Worm (Caenorhabditis elegans) whole organism, mixed stage, embryonic: ENCODE data around the gene T19D12.9.
A peak's percentile ranks its signal among the peaks of the same experiment; 100 is the strongest.

Experiments used
- M03D4.4 ChIP-seq: sonication (generic microtip); optimal IDR thresholded peaks from 2 replicates; lab custom pipeline; 2017; ENCODE audit warnings: mild to moderate bottlenecking, missing genetic modification characterization, missing compliant biosample characterization
- bed-3 ChIP-seq: fragments of 200-800 bp; sonication (Bioruptor generic); optimal IDR thresholded peaks from 3 replicates; lab custom pipeline; 2018; ENCODE audit warnings: mild to moderate bottlenecking, missing genetic modification characterization, moderate library complexity, missing compliant biosample characterization
- ceh-39 ChIP-seq: fragments of 150-350 bp; optimal IDR thresholded peaks from 2 replicates; lab custom pipeline; 2014; ENCODE audit warnings: missing biosample characterization, missing genetic modification characterization
- ceh-83 ChIP-seq: fragments of 200-800 bp; sonication (Bioruptor generic); optimal IDR thresholded peaks from 2 replicates; lab custom pipeline; 2018; ENCODE audit warnings: mild to moderate bottlenecking, missing genetic modification characterization, missing compliant biosample characterization
- ces-1 ChIP-seq: fragments of 150-350 bp; optimal IDR thresholded peaks from 2 replicates; lab custom pipeline; 2014; ENCODE audit warnings: missing biosample characterization, missing genetic modification reagents, missing genetic modification characterization
- cnd-1 ChIP-seq: fragments of 200-800 bp; sonication (Bioruptor generic); optimal IDR thresholded peaks from 2 replicates; lab custom pipeline; 2018; ENCODE audit warnings: mild to moderate bottlenecking, missing genetic modification characterization, missing compliant biosample characterization
- drap-1 ChIP-seq: fragments of 200-800 bp; sonication (Bioruptor generic); optimal IDR thresholded peaks from 3 replicates; lab custom pipeline; 2018; ENCODE audit warnings: mild to moderate bottlenecking, missing genetic modification characterization, missing compliant biosample characterization
- elt-1 ChIP-seq: sonication (generic microtip); optimal IDR thresholded peaks from 2 replicates; lab custom pipeline; 2017; ENCODE audit warnings: missing genetic modification characterization, mild to moderate bottlenecking, missing compliant biosample characterization, antibody characterized with exemption, moderate library complexity, borderline replicate concordance; ENCODE audit not compliant: insufficient read depth
- elt-3 ChIP-seq: fragments of 150-350 bp; optimal IDR thresholded peaks from 2 replicates; lab custom pipeline; 2014; ENCODE audit warnings: missing biosample characterization, missing genetic modification characterization
- flh-1 ChIP-seq: fragments of 200-800 bp; sonication (Bioruptor generic); optimal IDR thresholded peaks from 2 replicates; lab custom pipeline; 2018; ENCODE audit warnings: mild to moderate bottlenecking, missing genetic modification characterization, moderate library complexity, missing compliant biosample characterization
- ham-2 ChIP-seq: fragments of 200-800 bp; sonication (Bioruptor generic); optimal IDR thresholded peaks from 2 replicates; lab custom pipeline; 2018; ENCODE audit warnings: mild to moderate bottlenecking, missing genetic modification characterization, missing compliant biosample characterization
- lin-13 ChIP-seq: fragments of 150-350 bp; optimal IDR thresholded peaks from 2 replicates; lab custom pipeline; 2014; ENCODE audit warnings: missing biosample characterization, missing genetic modification characterization
- lin-32 ChIP-seq: fragments of 200-800 bp; sonication (Bioruptor generic); optimal IDR thresholded peaks from 2 replicates; lab custom pipeline; 2018; ENCODE audit warnings: mild to moderate bottlenecking, missing genetic modification characterization, missing compliant biosample characterization
- lsy-2 ChIP-seq: fragments of 150-350 bp; optimal IDR thresholded peaks from 2 replicates; lab custom pipeline; 2014; ENCODE audit warnings: missing biosample characterization, missing genetic modification characterization
- mab-5 ChIP-seq: fragments of 150-350 bp; optimal IDR thresholded peaks from 2 replicates; lab custom pipeline; 2014; ENCODE audit warnings: missing biosample characterization, missing genetic modification characterization
- mep-1 ChIP-seq: fragments of 150-350 bp; optimal IDR thresholded peaks from 2 replicates; lab custom pipeline; 2017; ENCODE audit warnings: missing biosample characterization, missing genetic modification reagents, missing genetic modification characterization, inconsistent platforms
- mls-2 ChIP-seq: sonication (generic microtip); optimal IDR thresholded peaks from 2 replicates; lab custom pipeline; 2016; ENCODE audit warnings: mild to moderate bottlenecking, missing genetic modification characterization, moderate library complexity, missing compliant biosample characterization
- nhr-237 ChIP-seq: fragments of 150-350 bp; optimal IDR thresholded peaks from 2 replicates; lab custom pipeline; 2014; ENCODE audit warnings: missing biosample characterization, missing genetic modification characterization
- nhr-28 ChIP-seq: fragments of 150-350 bp; optimal IDR thresholded peaks from 2 replicates; lab custom pipeline; 2014; ENCODE audit warnings: missing biosample characterization, missing genetic modification characterization
- nhr-76 ChIP-seq: sonication (generic microtip); optimal IDR thresholded peaks from 2 replicates; lab custom pipeline; 2017; ENCODE audit warnings: missing biosample characterization, missing genetic modification characterization
- pha-4 ChIP-seq: fragments of 150-350 bp; optimal IDR thresholded peaks from 2 replicates; lab custom pipeline; 2018; ENCODE audit warnings: missing biosample characterization, missing genetic modification reagents, missing genetic modification characterization
- sem-2 ChIP-seq: fragments of 200-800 bp; sonication (Bioruptor generic); optimal IDR thresholded peaks from 2 replicates; lab custom pipeline; 2018; ENCODE audit warnings: mild to moderate bottlenecking, missing genetic modification characterization, missing compliant biosample characterization
- snpc-4 ChIP-seq: fragments of 150-350 bp; optimal IDR thresholded peaks from 2 replicates; lab custom pipeline; 2014; ENCODE audit warnings: missing biosample characterization, missing genetic modification characterization
- sptf-1 ChIP-seq: sonication (generic microtip); optimal IDR thresholded peaks from 2 replicates; lab custom pipeline; 2017; ENCODE audit warnings: mild to moderate bottlenecking, missing genetic modification characterization, moderate library complexity, missing compliant biosample characterization
- tbx-8 ChIP-seq: fragments of 200-800 bp; sonication (Bioruptor generic); optimal IDR thresholded peaks from 2 replicates; lab custom pipeline; 2018; ENCODE audit warnings: mild to moderate bottlenecking, missing genetic modification characterization, moderate library complexity, missing compliant biosample characterization
- unc-120 ChIP-seq: sonication (generic microtip); optimal IDR thresholded peaks from 2 replicates; lab custom pipeline; 2017; ENCODE audit warnings: missing genetic modification characterization, missing compliant biosample characterization; ENCODE audit not compliant: poor library complexity, severe bottlenecking
- unc-39 ChIP-seq: fragments of 150-350 bp; optimal IDR thresholded peaks from 2 replicates; lab custom pipeline; 2014; ENCODE audit warnings: missing biosample characterization, missing genetic modification characterization
- unc-62 ChIP-seq: fragments of 150-350 bp; optimal IDR thresholded peaks from 2 replicates; lab custom pipeline; 2014; ENCODE audit warnings: missing biosample characterization, missing genetic modification reagents, missing genetic modification characterization
- zip-8 ChIP-seq: fragments of 150-350 bp; optimal IDR thresholded peaks from 2 replicates; lab custom pipeline; 2014; ENCODE audit warnings: missing biosample characterization, missing genetic modification characterization
- ztf-11 ChIP-seq: fragments of 150-350 bp; optimal IDR thresholded peaks from 2 replicates; lab custom pipeline; 2014; ENCODE audit warnings: missing biosample characterization, missing genetic modification characterization

Gene T19D12.9

DNA sequence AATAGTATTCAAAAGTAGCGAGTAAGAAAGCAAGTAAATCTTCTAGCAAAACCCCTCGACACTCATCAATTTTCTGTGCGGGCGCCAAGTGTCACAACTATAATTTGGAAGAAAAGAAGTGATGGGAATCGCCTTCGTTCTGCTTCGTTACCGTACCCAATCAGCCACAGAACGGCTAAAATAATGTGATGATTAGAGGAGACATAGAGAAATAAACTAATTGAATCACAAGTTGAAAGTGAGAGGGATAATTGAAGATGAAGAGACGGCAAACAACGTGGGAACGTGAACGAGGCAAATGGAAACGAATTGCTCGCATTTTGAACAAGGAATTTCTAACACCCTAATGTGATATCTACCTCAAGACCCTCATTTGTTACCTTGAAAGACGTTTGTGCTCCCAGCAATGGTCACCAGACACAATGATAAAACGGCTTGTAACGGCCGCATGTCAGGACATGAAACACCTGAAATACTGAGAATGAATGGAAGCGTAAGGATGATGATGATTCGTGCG, 11.5 kb downstream of the T19D12.9 start, which contains the start of gene T19D12.6:
Gene T19D12.6 (minus strand): TSS at position 467 of the 517 bp plus-strand sequence.
- TF ChIP-seq nhr-28 (no peak), flh-1 (no peak), ces-1 (GFP tag; lab: Kevin White, UChicago) (peak; percentile 58), pha-4 (no peak), nhr-237 (tag; lab: Kevin White, UChicago) (no peak)

- TF ChIP-seq ces-1 (GFP tag; lab: Kevin White, UChicago), result peak; percentile 77
- no peak for TF ChIP-seq sptf-1 (tag; lab: Kevin White, UChicago)
- no peak for TF ChIP-seq drap-1
- no peak for TF ChIP-seq pha-4
- no peak for TF ChIP-seq mls-2 (tag; lab: Kevin White, UChicago)
Observed at ce11 chrII:6642180-6642579, 12.0 kb downstream of the T19D12.9 start.

DNA sequence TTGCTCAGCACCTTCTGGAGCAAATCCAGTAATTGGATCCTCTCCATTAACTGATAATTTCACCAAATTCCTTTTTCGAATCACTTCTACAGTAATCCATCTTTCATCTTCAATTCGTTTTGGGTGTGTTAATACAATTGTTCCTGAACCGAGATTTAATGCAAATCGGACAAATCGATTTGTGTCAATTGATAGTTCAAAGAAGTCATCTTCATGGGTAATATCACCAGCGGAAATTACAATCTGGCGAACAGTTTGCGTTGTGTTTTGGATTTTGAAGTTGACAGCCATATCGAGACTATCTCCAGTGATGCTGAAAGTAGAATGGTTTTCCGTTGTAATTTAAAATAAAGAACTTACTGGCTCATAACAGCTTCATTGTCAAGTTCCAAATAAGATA, 16.3 kb downstream of the T19D12.9 start:
- TF ChIP-seq nhr-76 (tag; lab: Kevin White, UChicago) (no peak), cnd-1 (tag; lab: Kevin White, UChicago) (no peak), lin-13 (tag; lab: Kevin White, UChicago) (no peak), lsy-2 (tag; lab: Kevin White, UChicago) (no peak), mls-2 (tag; lab: Kevin White, UChicago) (no peak), flh-1 (no peak), M03D4.4 (tag; lab: Kevin White, UChicago) (no peak), drap-1 (no peak), zip-8 (tag; lab: Kevin White, UChicago) (no peak), unc-120 (tag; lab: Kevin White, UChicago) (no peak), ceh-39 (no peak), ces-1 (GFP tag; lab: Kevin White, UChicago) (no peak)

- TF ChIP-seq bed-3 (GFP tag; lab: Kevin White, UChicago) (no peak), zip-8 (tag; lab: Kevin White, UChicago) (no peak), sptf-1 (tag; lab: Kevin White, UChicago) (no peak), ceh-83 (GFP tag; lab: Kevin White, UChicago) (no peak), elt-3 (no peak), mep-1 (tag; lab: Kevin White, UChicago) (no peak), elt-1 (no peak), ztf-11 (tag; lab: Kevin White, UChicago) (no peak), mls-2 (tag; lab: Kevin White, UChicago) (no peak), lsy-2 (tag; lab: Kevin White, UChicago) (no peak), ceh-39 (no peak), cnd-1 (tag; lab: Kevin White, UChicago) (no peak), sem-2 (GFP tag; lab: Kevin White, UChicago) (no peak), tbx-8 (GFP tag; lab: Kevin White, UChicago) (no peak), snpc-4 (tag; lab: Kevin White, UChicago) (no peak), unc-62 (GFP tag; lab: Kevin White, UChicago) (no peak), unc-120 (tag; lab: Kevin White, UChicago) (no peak), flh-1 (no peak), unc-39 (tag; lab: Kevin White, UChicago) (no peak), mab-5 (tag; lab: Kevin White, UChicago) (no peak)
Observed at ce11 chrII:6636136-6636535, 18.0 kb downstream of the T19D12.9 start, which contains the start of gene T19D12.5. TSS of gene T19D12.5 (minus strand) at chrII:6636236.

ce11 chrII:6631995-6632394, 22.2 kb downstream of the T19D12.9 start:
- TF ChIP-seq ham-2, result no peak
- TF ChIP-seq flh-1, result no peak
- TF ChIP-seq unc-39 (tag; lab: Kevin White, UChicago), result no peak
- TF ChIP-seq mls-2 (tag; lab: Kevin White, UChicago), result no peak
- no peak for TF ChIP-seq ztf-11 (tag; lab: Kevin White, UChicago)
- no peak for TF ChIP-seq elt-1
- no peak for TF ChIP-seq lsy-2 (tag; lab: Kevin White, UChicago)
- no peak for TF ChIP-seq mep-1 (tag; lab: Kevin White, UChicago)
- no peak for TF ChIP-seq pha-4
- TF ChIP-seq nhr-237 (tag; lab: Kevin White, UChicago), result no peak
- no peak for TF ChIP-seq lin-32 (GFP tag; lab: Kevin White, UChicago)
- TF ChIP-seq snpc-4 (tag; lab: Kevin White, UChicago), result no peak
- TF ChIP-seq lin-13 (tag; lab: Kevin White, UChicago), result no peak
- TF ChIP-seq tbx-8 (GFP tag; lab: Kevin White, UChicago), result no peak
- no peak for TF ChIP-seq sptf-1 (tag; lab: Kevin White, UChicago)
- no peak for TF ChIP-seq sem-2 (GFP tag; lab: Kevin White, UChicago)
- TF ChIP-seq ces-1 (GFP tag; lab: Kevin White, UChicago), result no peak
- TF ChIP-seq unc-62 (GFP tag; lab: Kevin White, UChicago), result no peak
- TF ChIP-seq elt-3, result no peak
- TF ChIP-seq, all 35 proteins: peak for 0
